Worm (Caenorhabditis elegans) whole organism, late embryonic: ENCODE measurements around the gene T16A9.3.
A peak's percentile ranks its signal among the peaks of the same experiment; 100 is the strongest.

Experiments
- F13H6.1 ChIP-seq: sonication (generic microtip); optimal IDR thresholded peaks from 2 replicates; lab custom pipeline; 2016; ENCODE audit warnings: missing genetic modification characterization, missing compliant biosample characterization
- K09A11.1 ChIP-seq: sonication (generic microtip); optimal IDR thresholded peaks from 2 replicates; lab custom pipeline; 2017; ENCODE audit warnings: antibody characterized with exemption, mild to moderate bottlenecking, missing genetic modification characterization, missing compliant biosample characterization; ENCODE audit not compliant: insufficient read depth
- T23F11.4 ChIP-seq: fragments of 200-800 bp; sonication (Bioruptor generic); optimal IDR thresholded peaks from 2 replicates; lab custom pipeline; 2018; ENCODE audit warnings: mild to moderate bottlenecking, missing genetic modification characterization, missing compliant biosample characterization
- ahr-1 ChIP-seq: sonication (generic microtip); optimal IDR thresholded peaks from 2 replicates; lab custom pipeline; 2016; ENCODE audit warnings: missing genetic modification characterization, missing compliant biosample characterization
- ceh-14 ChIP-seq: sonication (generic microtip); optimal IDR thresholded peaks from 2 replicates; lab custom pipeline; 2016; ENCODE audit warnings: missing genotype, missing genetic modification characterization, missing compliant biosample characterization
- ceh-18 ChIP-seq: sonication (generic microtip); optimal IDR thresholded peaks from 2 replicates; lab custom pipeline; 2016; ENCODE audit warnings: missing genetic modification characterization, missing compliant biosample characterization
- ceh-2 ChIP-seq: sonication (generic microtip); optimal IDR thresholded peaks from 2 replicates; lab custom pipeline; 2016; ENCODE audit warnings: missing genotype, missing genetic modification characterization, missing compliant biosample characterization
- ceh-22 ChIP-seq: sonication (generic microtip); optimal IDR thresholded peaks from 2 replicates; lab custom pipeline; 2017; ENCODE audit warnings: missing biosample characterization, missing genetic modification characterization
- ceh-24 ChIP-seq: sonication (generic microtip); optimal IDR thresholded peaks from 2 replicates; lab custom pipeline; 2016; ENCODE audit warnings: mild to moderate bottlenecking, missing genetic modification characterization, missing compliant biosample characterization
- ceh-30 ChIP-seq: fragments of 150-350 bp; optimal IDR thresholded peaks from 2 replicates; lab custom pipeline; 2014; ENCODE audit warnings: missing biosample characterization, missing genetic modification characterization
- ceh-31 ChIP-seq: sonication (generic microtip); optimal IDR thresholded peaks from 2 replicates; lab custom pipeline; 2016; ENCODE audit warnings: missing genetic modification characterization, missing compliant biosample characterization
- ceh-45 ChIP-seq: fragments of 200-800 bp; sonication (Bioruptor generic); IDR thresholded peaks from 2 replicates; pipeline ENCODE4 v1.3.6; 2022; ENCODE audit warnings: missing genetic modification reagents, missing genetic modification characterization, missing compliant biosample characterization
- ceh-6 ChIP-seq: fragments of 200-800 bp; sonication (Bioruptor generic); optimal IDR thresholded peaks from 2 replicates; lab custom pipeline; 2018; ENCODE audit warnings: mild to moderate bottlenecking, missing genetic modification characterization, missing compliant biosample characterization
- che-1 ChIP-seq: sonication (generic microtip); optimal IDR thresholded peaks from 2 replicates; lab custom pipeline; 2016; ENCODE audit warnings: mild to moderate bottlenecking, missing genetic modification characterization, missing compliant biosample characterization
- dmd-4 ChIP-seq: sonication (generic microtip); optimal IDR thresholded peaks from 2 replicates; lab custom pipeline; 2016; ENCODE audit warnings: borderline replicate concordance, missing genetic modification characterization, missing compliant biosample characterization
- dve-1 ChIP-seq: sonication (generic microtip); optimal IDR thresholded peaks from 2 replicates; lab custom pipeline; 2017; ENCODE audit warnings: antibody characterized with exemption, mild to moderate bottlenecking, missing genetic modification characterization, missing compliant biosample characterization
- elt-2 ChIP-seq: sonication (generic microtip); optimal IDR thresholded peaks from 2 replicates; lab custom pipeline; 2016; ENCODE audit warnings: missing genetic modification reagents, missing genetic modification characterization, missing compliant biosample characterization
- elt-4 ChIP-seq: sonication (generic microtip); optimal IDR thresholded peaks from 2 replicates; lab custom pipeline; 2016; ENCODE audit warnings: missing genetic modification characterization, missing compliant biosample characterization
- ets-4 ChIP-seq: sonication (generic microtip); optimal IDR thresholded peaks from 2 replicates; lab custom pipeline; 2016; ENCODE audit warnings: missing genetic modification characterization, missing compliant biosample characterization
- eyg-1 ChIP-seq: sonication (generic microtip); optimal IDR thresholded peaks from 2 replicates; lab custom pipeline; 2016; ENCODE audit warnings: missing genotype, missing genetic modification characterization, missing compliant biosample characterization
- fax-1 ChIP-seq: sonication (generic microtip); optimal IDR thresholded peaks from 2 replicates; lab custom pipeline; 2016; ENCODE audit warnings: missing genotype, missing genetic modification characterization, missing compliant biosample characterization
- fkh-6 ChIP-seq: sonication (generic microtip); optimal IDR thresholded peaks from 2 replicates; lab custom pipeline; 2016; ENCODE audit warnings: missing genetic modification characterization, missing compliant biosample characterization
- gmeb-2 ChIP-seq: sonication (generic microtip); optimal IDR thresholded peaks from 2 replicates; lab custom pipeline; 2016; ENCODE audit warnings: missing genetic modification characterization, inconsistent platforms, missing compliant biosample characterization
- hlh-30 ChIP-seq: sonication (generic microtip); optimal IDR thresholded peaks from 2 replicates; lab custom pipeline; 2017; ENCODE audit warnings: antibody characterized with exemption, missing genetic modification characterization, missing compliant biosample characterization; ENCODE audit not compliant: insufficient read depth
- hlh-8 ChIP-seq: sonication (generic microtip); optimal IDR thresholded peaks from 2 replicates; lab custom pipeline; 2016; ENCODE audit warnings: missing genotype, missing genetic modification characterization, missing compliant biosample characterization
- lim-6 ChIP-seq: sonication (generic microtip); optimal IDR thresholded peaks from 2 replicates; lab custom pipeline; 2016; ENCODE audit warnings: missing genetic modification characterization, missing compliant biosample characterization
- lin-11 ChIP-seq: fragments of 200-800 bp; sonication (Bioruptor generic); optimal IDR thresholded peaks from 2 replicates; lab custom pipeline; 2018; ENCODE audit warnings: mild to moderate bottlenecking, missing genetic modification characterization, missing compliant biosample characterization
- madf-2 ChIP-seq: sonication (generic microtip); optimal IDR thresholded peaks from 2 replicates; lab custom pipeline; 2017; ENCODE audit warnings: missing genetic modification characterization, missing compliant biosample characterization
- mec-3 ChIP-seq: sonication (generic microtip); optimal IDR thresholded peaks from 2 replicates; lab custom pipeline; 2016; ENCODE audit warnings: borderline replicate concordance, missing genetic modification characterization, missing compliant biosample characterization
- nfya-1 ChIP-seq: sonication (generic microtip); optimal IDR thresholded peaks from 2 replicates; lab custom pipeline; 2017; ENCODE audit warnings: missing genetic modification characterization, mild to moderate bottlenecking, missing compliant biosample characterization, antibody characterized with exemption, moderate library complexity
- npax-4 ChIP-seq: sonication (generic microtip); optimal IDR thresholded peaks from 2 replicates; lab custom pipeline; 2016; ENCODE audit warnings: missing genetic modification characterization, missing compliant biosample characterization
- odd-2 ChIP-seq: sonication (generic microtip); optimal IDR thresholded peaks from 2 replicates; lab custom pipeline; 2017; ENCODE audit warnings: antibody characterized with exemption, mild to moderate bottlenecking, missing genetic modification characterization, missing compliant biosample characterization
- pag-3 ChIP-seq: sonication (generic microtip); optimal IDR thresholded peaks from 2 replicates; lab custom pipeline; 2016; ENCODE audit warnings: missing compliant biosample characterization, missing genetic modification characterization, borderline replicate concordance
- pat-9 ChIP-seq: fragments of 200-800 bp; sonication (Bioruptor generic); optimal IDR thresholded peaks from 2 replicates; lab custom pipeline; 2018; ENCODE audit warnings: mild to moderate bottlenecking, missing genetic modification characterization, moderate library complexity, missing compliant biosample characterization
- pax-1 ChIP-seq: fragments of 150-350 bp; optimal IDR thresholded peaks from 2 replicates; lab custom pipeline; 2014; ENCODE audit warnings: missing biosample characterization, missing genetic modification characterization
- pha-2 ChIP-seq: sonication (generic microtip); optimal IDR thresholded peaks from 2 replicates; lab custom pipeline; 2017; ENCODE audit warnings: mild to moderate bottlenecking, missing genetic modification characterization, missing compliant biosample characterization
- pha-4 ChIP-seq: fragments of 150-350 bp; optimal IDR thresholded peaks from 2 replicates; lab custom pipeline; 2018; ENCODE audit warnings: missing biosample characterization, missing genetic modification reagents, missing genetic modification characterization
- pqm-1 ChIP-seq: sonication (generic microtip); optimal IDR thresholded peaks from 2 replicates; lab custom pipeline; 2016; ENCODE audit warnings: missing genetic modification characterization, missing compliant biosample characterization
- pros-1 ChIP-seq: fragments of 150-350 bp; optimal IDR thresholded peaks from 2 replicates; lab custom pipeline; 2014; ENCODE audit warnings: missing biosample characterization, missing genetic modification reagents, missing genetic modification characterization
- ref-2 ChIP-seq: sonication (generic microtip); optimal IDR thresholded peaks from 2 replicates; lab custom pipeline; 2016; ENCODE audit warnings: missing genetic modification characterization, missing compliant biosample characterization
- sox-4 ChIP-seq: sonication (generic microtip); optimal IDR thresholded peaks from 2 replicates; lab custom pipeline; 2017; ENCODE audit warnings: mild to moderate bottlenecking, missing genetic modification characterization, inconsistent platforms, missing compliant biosample characterization
- syd-9 ChIP-seq: sonication (generic microtip); optimal IDR thresholded peaks from 2 replicates; lab custom pipeline; 2016; ENCODE audit warnings: mild to moderate bottlenecking, missing genetic modification characterization, moderate library complexity, missing compliant biosample characterization
- tbx-2 ChIP-seq: sonication (generic microtip); optimal IDR thresholded peaks from 2 replicates; lab custom pipeline; 2016; ENCODE audit warnings: missing genetic modification characterization, missing compliant biosample characterization
- tbx-7 ChIP-seq: sonication (generic microtip); optimal IDR thresholded peaks from 2 replicates; lab custom pipeline; 2016; ENCODE audit warnings: missing genotype, missing genetic modification characterization, missing compliant biosample characterization
- unc-3 ChIP-seq, 2 experiments: fragments of 200-800 bp in 1 of 2; sonication (Bioruptor generic) in 1 of 2; sonication (generic microtip) in 1 of 2; conservative IDR thresholded peaks in 1 of 2; optimal IDR thresholded peaks in 1 of 2; 2 replicates each; pipeline versions ENCODE4 v1.3.6 to Lab custom; 2016 to 2022; ENCODE audit warnings: missing compliant biosample characterization in 2 of 2, missing genetic modification characterization in 2 of 2, missing genetic modification reagents in 1 of 2
- unc-42 ChIP-seq: sonication (generic microtip); optimal IDR thresholded peaks from 2 replicates; lab custom pipeline; 2016; ENCODE audit warnings: missing genotype, missing genetic modification characterization, missing compliant biosample characterization
- unc-55 ChIP-seq: sonication (generic microtip); optimal IDR thresholded peaks from 2 replicates; lab custom pipeline; 2017; ENCODE audit warnings: missing biosample characterization, missing genetic modification reagents, missing genetic modification characterization
- unc-86 ChIP-seq: sonication (generic microtip); optimal IDR thresholded peaks from 2 replicates; lab custom pipeline; 2016; ENCODE audit warnings: missing genetic modification characterization, missing compliant biosample characterization
- zip-5 ChIP-seq: sonication (generic microtip); optimal IDR thresholded peaks from 2 replicates; lab custom pipeline; 2016; ENCODE audit warnings: missing genetic modification characterization, missing compliant biosample characterization
- ztf-16 ChIP-seq: sonication (generic microtip); optimal IDR thresholded peaks from 2 replicates; lab custom pipeline; 2017; ENCODE audit warnings: missing genetic modification characterization, missing compliant biosample characterization

The T16A9.3 gene

ce11 chrV:14197651-14198050 is 7.7 kb upstream of the T16A9.3 start:
- TF ChIP-seq pag-3 (tag; lab: Kevin White, UChicago), result no peak
- TF ChIP-seq dmd-4 (tag; lab: Kevin White, UChicago), result no peak
- no peak for TF ChIP-seq tbx-7 (tag; lab: Kevin White, UChicago)
- TF ChIP-seq unc-86 (tag; lab: Kevin White, UChicago), result no peak
- no peak for TF ChIP-seq fax-1 (tag; lab: Kevin White, UChicago)
- TF ChIP-seq syd-9 (tag; lab: Kevin White, UChicago), result no peak

- TF ChIP-seq dmd-4 (tag; lab: Kevin White, UChicago) (no peak), ceh-31 (tag; lab: Kevin White, UChicago) (no peak), unc-55 (GFP tag; lab: Kevin White, UChicago) (peak; percentile 75), sox-4 (no peak), pag-3 (tag; lab: Kevin White, UChicago) (no peak), pha-4 (tag; lab: Kevin White, UChicago) (no peak), lim-6 (tag; lab: Kevin White, UChicago) (no peak), pha-2 (no peak), ceh-45 (no peak), ceh-2 (tag; lab: Kevin White, UChicago) (no peak), hlh-8 (tag; lab: Kevin White, UChicago) (no peak), pqm-1 (no peak), ahr-1 (tag; lab: Kevin White, UChicago) (no peak), nfya-1 (peak; percentile 50), odd-2 (tag; lab: Kevin White, UChicago) (no peak), npax-4 (tag; lab: Kevin White, UChicago) (no peak), ref-2 (tag; lab: Kevin White, UChicago) (no peak), zip-5 (tag; lab: Kevin White, UChicago) (no peak), ceh-22 (tag; lab: Kevin White, UChicago) (no peak), che-1 (tag; lab: Kevin White, UChicago) (no peak), dve-1 (tag; lab: Kevin White, UChicago) (peak; percentile 78), fax-1 (tag; lab: Kevin White, UChicago) (no peak), hlh-30 (tag; lab: Kevin White, UChicago) (no peak), tbx-2 (tag; lab: Kevin White, UChicago) (peak; percentile 45), eyg-1 (tag; lab: Kevin White, UChicago) (no peak), lin-11 (no peak), pat-9 (no peak), unc-3 (GFP tag; conservative IDR thresholded peaks at IDR 0.05; lab: Robert Waterston, UW) (no peak), unc-3 (tag; optimal IDR thresholded peaks at IDR 0.05; lab: Kevin White, UChicago) (no peak), ets-4 (tag; lab: Kevin White, UChicago) (peak; percentile 8), pros-1 (tag; lab: Kevin White, UChicago) (no peak), ceh-24 (no peak), T23F11.4 (GFP tag; lab: Kevin White, UChicago) (no peak), K09A11.1 (tag; lab: Kevin White, UChicago) (no peak), gmeb-2 (tag; lab: Kevin White, UChicago) (no peak), tbx-7 (tag; lab: Kevin White, UChicago) (no peak), pax-1 (no peak), mec-3 (tag; lab: Kevin White, UChicago) (no peak), ceh-18 (tag; lab: Kevin White, UChicago) (peak; percentile 81), ztf-16 (tag; lab: Kevin White, UChicago) (no peak), fkh-6 (tag; lab: Kevin White, UChicago) (no peak), elt-2 (no peak), elt-4 (tag; lab: Kevin White, UChicago) (no peak), ceh-14 (tag; lab: Kevin White, UChicago) (no peak), F13H6.1 (tag; lab: Kevin White, UChicago) (no peak), syd-9 (tag; lab: Kevin White, UChicago) (no peak), madf-2 (no peak), unc-86 (tag; lab: Kevin White, UChicago) (no peak), unc-42 (peak; percentile 28), ceh-30 (tag; lab: Kevin White, UChicago) (no peak), ceh-6 (GFP tag; lab: Kevin White, UChicago) (no peak)
Measured at ce11 chrV:14200086-14200485, 5.2 kb upstream of the T16A9.3 start.
